Fruit fly (Drosophila melanogaster) whole organism, embryonic: Measurements from ENCODE around the gene Pex5.

Experiments
- Bdp1 ChIP-seq: fragments of 200-800 bp; sonication (Bioruptor generic); optimal IDR thresholded peaks from 3 replicates; lab custom pipeline; 2016; ENCODE audit warnings: missing biosample characterization, missing genetic modification characterization
- Bgb ChIP-seq: fragments of 200-800 bp; sonication (Bioruptor generic); IDR thresholded peaks from 2 replicates; pipeline ENCODE4 v1.3.6; 2022; ENCODE audit warnings: missing biosample characterization, missing genetic modification characterization; ENCODE audit not compliant: partially characterized antibody
- CG10654 ChIP-seq: fragments of 200-800 bp; sonication (Bioruptor generic); optimal IDR thresholded peaks from 2 replicates; lab custom pipeline; 2016; ENCODE audit warnings: missing biosample characterization, missing genetic modification characterization
- CG11247 ChIP-seq: fragments of 200-800 bp; sonication (Bioruptor generic); IDR thresholded peaks from 2 replicates; pipeline ENCODE4 v1.3.6; 2022; ENCODE audit warnings: missing biosample characterization, missing genetic modification characterization
- CG11398 ChIP-seq: fragments of 200-800 bp; sonication (Bioruptor generic); optimal IDR thresholded peaks from 2 replicates; lab custom pipeline; 2016; ENCODE audit warnings: missing biosample characterization, missing genetic modification characterization
- CG11723 ChIP-seq: fragments of 200-800 bp; sonication (Bioruptor generic); optimal IDR thresholded peaks from 2 replicates; lab custom pipeline; 2017; ENCODE audit warnings: missing biosample characterization, mild to moderate bottlenecking, missing genetic modification characterization
- CG1233 ChIP-seq: fragments of 200-800 bp; sonication (Bioruptor generic); optimal IDR thresholded peaks from 4 replicates; lab custom pipeline; 2018; ENCODE audit warnings: missing biosample characterization, mild to moderate bottlenecking, missing genetic modification characterization
- CG12769 ChIP-seq: fragments of 200-800 bp; sonication (Bioruptor generic); optimal IDR thresholded peaks from 2 replicates; lab custom pipeline; 2019; ENCODE audit warnings: missing biosample characterization, mild to moderate bottlenecking, missing genetic modification characterization, moderate library complexity
- CG13287 ChIP-seq: fragments of 200-800 bp; sonication (Bioruptor generic); IDR thresholded peaks from 2 replicates; pipeline ENCODE4 v1.3.6; 2022; ENCODE audit warnings: missing biosample characterization, missing genetic modification characterization; ENCODE audit not compliant: partially characterized antibody
- CG1647 ChIP-seq: fragments of 200-800 bp; sonication (Bioruptor generic); optimal IDR thresholded peaks from 3 replicates; lab custom pipeline; 2016; ENCODE audit warnings: missing biosample characterization, missing genetic modification characterization
- CG16815 ChIP-seq: fragments of 200-800 bp; sonication (Bioruptor generic); optimal IDR thresholded peaks from 3 replicates; lab custom pipeline; 2017; ENCODE audit warnings: missing biosample characterization, mild to moderate bottlenecking, missing genetic modification characterization
- CG17361 ChIP-seq: fragments of 200-800 bp; sonication (Bioruptor generic); IDR thresholded peaks from 3 replicates; pipeline ENCODE4 v1.3.6; 2022; ENCODE audit warnings: missing biosample characterization, missing genetic modification characterization
- CG17612 ChIP-seq: fragments of 200-800 bp; sonication (Bioruptor generic); IDR thresholded peaks from 2 replicates; pipeline ENCODE4 v1.3.6; 2022; ENCODE audit warnings: missing biosample characterization, missing genetic modification characterization
- CG18262 ChIP-seq: fragments of 200-800 bp; optimal IDR thresholded peaks from 3 replicates; lab custom pipeline; 2019; ENCODE audit warnings: missing biosample characterization, mild to moderate bottlenecking, missing genetic modification characterization, moderate library complexity
- CG3163 ChIP-seq: fragments of 200-800 bp; sonication (Bioruptor generic); optimal IDR thresholded peaks from 3 replicates; lab custom pipeline; 2016; ENCODE audit warnings: missing biosample characterization, missing genetic modification characterization
- CG3281 ChIP-seq: fragments of 200-800 bp; sonication (Bioruptor generic); optimal IDR thresholded peaks from 3 replicates; lab custom pipeline; 2017; ENCODE audit warnings: missing biosample characterization, mild to moderate bottlenecking, missing genetic modification characterization
- CG33213 ChIP-seq: fragments of 200-800 bp; sonication (Bioruptor generic); optimal IDR thresholded peaks from 3 replicates; lab custom pipeline; 2016; ENCODE audit warnings: missing biosample characterization, missing genetic modification characterization
- CG5245 ChIP-seq: fragments of 200-800 bp; sonication (Bioruptor generic); optimal IDR thresholded peaks from 3 replicates; lab custom pipeline; 2016; ENCODE audit warnings: missing biosample characterization, missing genetic modification characterization
- CG8359 ChIP-seq: fragments of 200-800 bp; sonication (Bioruptor generic); optimal IDR thresholded peaks from 2 replicates; lab custom pipeline; 2017; ENCODE audit warnings: missing biosample characterization, mild to moderate bottlenecking, missing genetic modification characterization, borderline replicate concordance
- Camta ChIP-seq: fragments of 200-800 bp; sonication (Bioruptor generic); optimal IDR thresholded peaks from 2 replicates; lab custom pipeline; 2016; ENCODE audit warnings: missing biosample characterization, missing genetic modification characterization
- D19B ChIP-seq: fragments of 200-800 bp; sonication (Bioruptor generic); optimal IDR thresholded peaks from 2 replicates; lab custom pipeline; 2017; ENCODE audit warnings: missing biosample characterization, mild to moderate bottlenecking, missing genetic modification characterization
- Doc2 ChIP-seq: fragments of 200-800 bp; sonication (Bioruptor generic); IDR thresholded peaks from 2 replicates; pipeline ENCODE4 v1.3.6; 2022; ENCODE audit warnings: missing biosample characterization, missing genetic modification characterization
- Fer2 ChIP-seq: fragments of 200-800 bp; sonication (Bioruptor generic); optimal IDR thresholded peaks from 2 replicates; lab custom pipeline; 2018; ENCODE audit warnings: missing biosample characterization, mild to moderate bottlenecking, missing genetic modification characterization, moderate library complexity
- H2.0 ChIP-seq: fragments of 200-800 bp; sonication (Bioruptor generic); IDR thresholded peaks from 2 replicates; pipeline ENCODE4 v1.3.6; 2022; ENCODE audit warnings: missing biosample characterization, missing genetic modification characterization
- HLH4C ChIP-seq: fragments of 200-800 bp; sonication (Bioruptor generic); IDR thresholded peaks from 3 replicates; pipeline ENCODE4 v1.3.6; 2022; ENCODE audit warnings: missing biosample characterization, missing genetic modification characterization; ENCODE audit not compliant: partially characterized antibody
- HLHmδ ChIP-seq: fragments of 200-800 bp; sonication (Bioruptor generic); optimal IDR thresholded peaks from 2 replicates; lab custom pipeline; 2018; ENCODE audit warnings: missing biosample characterization, mild to moderate bottlenecking, missing genetic modification characterization, moderate library complexity
- HmgZ ChIP-seq: fragments of 200-800 bp; sonication (Bioruptor generic); optimal IDR thresholded peaks from 2 replicates; lab custom pipeline; 2018; ENCODE audit warnings: missing biosample characterization, mild to moderate bottlenecking, missing genetic modification characterization
- Hr3 ChIP-seq: fragments of 200-800 bp; sonication (Bioruptor generic); optimal IDR thresholded peaks from 3 replicates; lab custom pipeline; 2016; ENCODE audit warnings: missing biosample characterization, missing genetic modification characterization
- Hr51 ChIP-seq, 2 experiments: fragments of 200-800 bp; sonication (Bioruptor generic); optimal IDR thresholded peaks; 2 replicates in 1 of 2; 3 replicates in 1 of 2; lab custom pipeline; 2016 to 2018; ENCODE audit warnings: missing biosample characterization in 2 of 2, missing genetic modification characterization in 2 of 2, mild to moderate bottlenecking in 1 of 2, moderate library complexity in 1 of 2
- Hsf ChIP-seq: fragments of 200-800 bp; sonication (Bioruptor generic); optimal IDR thresholded peaks from 3 replicates; lab custom pipeline; 2016; ENCODE audit warnings: missing biosample characterization, missing genetic modification characterization
- Med ChIP-seq: fragments of 200-800 bp; sonication (Bioruptor generic); peaks from one replicate; lab custom pipeline; 2016; ENCODE audit warnings: missing biosample characterization, missing genetic modification characterization, mild to moderate bottlenecking, inconsistent platforms, moderate library complexity
- Pdp1 ChIP-seq, 2 experiments: fragments of 200-800 bp; sonication (Bioruptor generic); optimal IDR thresholded peaks; 3 replicates each; lab custom pipeline; 2016; ENCODE audit warnings: missing biosample characterization in 2 of 2, missing genetic modification characterization in 2 of 2, mild to moderate bottlenecking in 1 of 2, moderate library complexity in 1 of 2
- Spps ChIP-seq: fragments of 200-800 bp; sonication (Bioruptor generic); optimal IDR thresholded peaks from 2 replicates; lab custom pipeline; 2018; ENCODE audit warnings: missing biosample characterization, mild to moderate bottlenecking, missing genetic modification characterization
- Sry-β ChIP-seq: fragments of 200-800 bp; sonication (Bioruptor generic); optimal IDR thresholded peaks from 2 replicates; lab custom pipeline; 2018; ENCODE audit warnings: missing biosample characterization, mild to moderate bottlenecking, missing genetic modification characterization, moderate library complexity
- Xrp1 ChIP-seq: fragments of 200-800 bp; sonication (Bioruptor generic); IDR thresholded peaks from 2 replicates; pipeline ENCODE4 v1.3.6; 2022; ENCODE audit warnings: missing biosample characterization, missing genetic modification characterization
- btn ChIP-seq: fragments of 200-800 bp; sonication (Bioruptor generic); optimal IDR thresholded peaks from 2 replicates; lab custom pipeline; 2016; ENCODE audit warnings: missing biosample characterization, missing genetic modification characterization
- cg ChIP-seq: fragments of 200-800 bp; sonication (Bioruptor generic); optimal IDR thresholded peaks from 3 replicates; lab custom pipeline; 2019; ENCODE audit warnings: missing biosample characterization, mild to moderate bottlenecking, missing genetic modification characterization, moderate library complexity
- danr ChIP-seq: fragments of 200-800 bp; sonication (Bioruptor generic); IDR thresholded peaks from 2 replicates; pipeline ENCODE4 v1.3.6; 2022; ENCODE audit warnings: missing biosample characterization, missing genetic modification characterization
- dm ChIP-seq: fragments of 200-800 bp; sonication (Bioruptor generic); optimal IDR thresholded peaks from 3 replicates; lab custom pipeline; 2016; ENCODE audit warnings: missing biosample characterization, missing genetic modification characterization
- eve ChIP-seq, 2 experiments: fragments of >200 bp; optimal IDR thresholded peaks; 2 replicates each; lab custom pipeline; 2017; ENCODE audit warnings: missing biosample characterization in 2 of 2, missing genetic modification characterization in 2 of 2
- fu2 ChIP-seq: fragments of 200-800 bp; sonication (Bioruptor generic); optimal IDR thresholded peaks from 2 replicates; lab custom pipeline; 2016; ENCODE audit warnings: missing biosample characterization, missing genetic modification characterization
- gcm ChIP-seq: fragments of 200-800 bp; sonication (Bioruptor generic); optimal IDR thresholded peaks from 2 replicates; lab custom pipeline; 2019; ENCODE audit warnings: missing biosample characterization, mild to moderate bottlenecking, missing genetic modification characterization, moderate library complexity
- grau ChIP-seq: fragments of 200-800 bp; optimal IDR thresholded peaks from 3 replicates; lab custom pipeline; 2019; ENCODE audit warnings: missing biosample characterization, mild to moderate bottlenecking, missing genetic modification characterization, moderate library complexity
- insv ChIP-seq, 2 experiments: fragments of 200-800 bp; sonication (Bioruptor generic); optimal IDR thresholded peaks; 3 replicates each; lab custom pipeline; 2016 to 2018; ENCODE audit warnings: missing biosample characterization in 2 of 2, missing genetic modification characterization in 2 of 2
- jigr1 ChIP-seq: fragments of 200-800 bp; sonication (Bioruptor generic); IDR thresholded peaks from 3 replicates; pipeline ENCODE4 v1.3.6; 2022; ENCODE audit warnings: missing biosample characterization, missing genetic modification characterization
- kay ChIP-seq: fragments of 200-800 bp; sonication (Bioruptor generic); optimal IDR thresholded peaks from 2 replicates; lab custom pipeline; 2016; ENCODE audit warnings: missing biosample characterization, missing genetic modification characterization
- sd ChIP-seq: fragments of 200-800 bp; sonication (Bioruptor generic); optimal IDR thresholded peaks from 3 replicates; lab custom pipeline; 2018; ENCODE audit warnings: missing biosample characterization, mild to moderate bottlenecking, missing genetic modification characterization, moderate library complexity
- sens-2 ChIP-seq: fragments of 200-800 bp; sonication (Bioruptor generic); IDR thresholded peaks from 2 replicates; pipeline ENCODE4 v1.3.6; 2022; ENCODE audit warnings: missing biosample characterization, missing genetic modification characterization
- sr ChIP-seq: fragments of 200-800 bp; sonication (Bioruptor generic); IDR thresholded peaks from 3 replicates; pipeline ENCODE4 v1.3.6; 2022; ENCODE audit warnings: missing biosample characterization, missing genetic modification characterization
- tin ChIP-seq: fragments of 200-800 bp; sonication (Bioruptor generic); optimal IDR thresholded peaks from 3 replicates; lab custom pipeline; 2016; ENCODE audit warnings: missing biosample characterization, missing genetic modification characterization
- trh ChIP-seq: fragments of 200-800 bp; sonication (Bioruptor generic); optimal IDR thresholded peaks from 2 replicates; lab custom pipeline; 2016; ENCODE audit warnings: missing biosample characterization, missing genetic modification characterization

Gene Pex5

DNA sequence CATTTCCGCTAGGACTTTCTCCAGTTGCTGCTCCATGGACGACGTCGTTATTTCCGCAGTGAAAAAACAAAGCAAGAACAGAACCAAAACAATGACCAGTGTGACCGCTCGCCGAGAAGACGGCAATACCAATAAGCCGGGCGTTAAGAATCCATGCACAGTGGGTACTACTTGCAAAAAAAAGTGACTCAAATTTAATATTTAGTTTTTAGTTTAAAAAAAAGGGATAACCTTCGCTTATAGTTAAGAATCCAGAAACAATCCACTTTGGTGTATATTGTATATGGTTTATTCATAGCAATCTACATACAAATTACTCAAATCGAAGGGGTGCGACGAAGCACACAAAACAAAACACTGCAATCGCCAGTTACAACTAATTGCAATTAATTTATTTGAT, 10.0 kb downstream of the Pex5 start, which contains the start of gene Lamtor5 (continued):
- no peak for TF ChIP-seq cg
- TF ChIP-seq CG11247: no peak
- TF ChIP-seq CG16815 (GFP tag; lab: Kevin White, UChicago): no peak
- peak; percentile 1 for TF ChIP-seq D19B (GFP tag; lab: Kevin White, UChicago)
- TF ChIP-seq Med: peak; percentile 92
- peak; percentile 37 for TF ChIP-seq CG3281 (GFP tag; lab: Kevin White, UChicago)
- no peak for TF ChIP-seq CG17612 (GFP tag; lab: Robert Waterston, UW)
- peak; percentile 55 for TF ChIP-seq grau
- peak; percentile 26 for TF ChIP-seq sd
- TF ChIP-seq insv (GFP tag; optimal IDR thresholded peaks at IDR 0.05; lab: Kevin White, UChicago): peak in 1 of 2 experiments; percentile 8
- TF ChIP-seq CG13287: peak; percentile 44
- TF ChIP-seq Fer2 (tag; lab: Kevin White, UChicago): no peak
- no peak for TF ChIP-seq gcm (GFP tag; lab: Kevin White, UChicago)
- TF ChIP-seq Hr3: no peak
- TF ChIP-seq btn: no peak
- no peak for TF ChIP-seq CG11723 (GFP tag; lab: Kevin White, UChicago)
- no peak for TF ChIP-seq CG5245 (GFP tag; lab: Kevin White, UChicago)
- TF ChIP-seq fu2 (GFP tag; lab: Kevin White, UChicago): peak; percentile 14
- peak; percentile 32 for TF ChIP-seq Hsf (GFP tag; lab: Kevin White, UChicago)
- no peak for TF ChIP-seq H2.0 (GFP tag; lab: Robert Waterston, UW)
- no peak for TF ChIP-seq CG12769 (tag; lab: Kevin White, UChicago)
- no peak for TF ChIP-seq Bdp1
- TF ChIP-seq tin (GFP tag; lab: Kevin White, UChicago): no peak
- TF ChIP-seq CG1647 (GFP tag; lab: Kevin White, UChicago): no peak
- TF ChIP-seq CG11398 (GFP tag; lab: Kevin White, UChicago): no peak
- no peak for TF ChIP-seq Doc2 (GFP tag; lab: Robert Waterston, UW)
- no peak for TF ChIP-seq sr (GFP tag; lab: Robert Waterston, UW)
- peak; percentile 43; the same call in 1 of the 3 replicates for TF ChIP-seq CG17361 (GFP tag; lab: Robert Waterston, UW)
- TF ChIP-seq HmgZ: peak; percentile 6
- peak; percentile 2 for TF ChIP-seq CG33213
- TF ChIP-seq jigr1 (GFP tag; lab: Robert Waterston, UW): no peak
- TF ChIP-seq danr (GFP tag; lab: Robert Waterston, UW): no peak
- TF ChIP-seq Hr51 (GFP tag; optimal IDR thresholded peaks at IDR 0.05; lab: Kevin White, UChicago): peak in 1 of 2 experiments; percentile 39
- TF ChIP-seq eve (GFP tag; optimal IDR thresholded peaks at IDR 0.05; lab: Kevin White, UChicago): no peak
- TF ChIP-seq kay (GFP tag; lab: Kevin White, UChicago): no peak
- TF ChIP-seq Sry-β (GFP tag; lab: Kevin White, UChicago): no peak
- no peak for TF ChIP-seq dm (GFP tag; lab: Kevin White, UChicago)
- peak; percentile 41 to 49 for TF ChIP-seq Pdp1 (GFP tag; optimal IDR thresholded peaks at IDR 0.05; lab: Kevin White, UChicago)
- TF ChIP-seq CG3163: no peak
- no peak for TF ChIP-seq sens-2 (GFP tag; lab: Robert Waterston, UW)
- no peak for TF ChIP-seq trh (GFP tag; lab: Kevin White, UChicago)
- TF ChIP-seq Xrp1 (GFP tag; lab: Robert Waterston, UW): peak; percentile 49; the same call in 1 of the 2 replicates
- no peak for TF ChIP-seq CG10654 (GFP tag; lab: Kevin White, UChicago)
- no peak for TF ChIP-seq CG1233
- TF ChIP-seq Spps (tag; lab: Kevin White, UChicago): no peak
- TF ChIP-seq Camta (GFP tag; lab: Kevin White, UChicago): no peak
- TF ChIP-seq CG8359 (GFP tag; lab: Kevin White, UChicago): no peak
- TF ChIP-seq CG18262 (tag; lab: Kevin White, UChicago): peak; percentile 32
- peak; percentile 28; the same call in 1 of the 3 replicates for TF ChIP-seq HLH4C
- TF ChIP-seq HLHmδ: no peak
- TF ChIP-seq Bgb (GFP tag; lab: Robert Waterston, UW): peak; percentile 20; the same call in 1 of the 2 replicates
